Worm (Caenorhabditis elegans) whole organism, L2 larva: ENCODE data around the gene srd-10.

Experiments used
- ZK546.5 ChIP-seq: sonication (generic microtip); optimal IDR thresholded peaks from 2 replicates; lab custom pipeline; 2017; ENCODE audit warnings: missing biosample characterization, missing genetic modification characterization
- alr-1 ChIP-seq: fragments of 150-350 bp; optimal IDR thresholded peaks from 2 replicates; lab custom pipeline; 2014; ENCODE audit warnings: missing biosample characterization, missing genetic modification characterization
- crh-2 ChIP-seq: sonication (generic microtip); optimal IDR thresholded peaks from 2 replicates; lab custom pipeline; 2017; ENCODE audit warnings: missing biosample characterization, missing genetic modification characterization
- fos-1 ChIP-seq: fragments of 150-350 bp; optimal IDR thresholded peaks from 2 replicates; lab custom pipeline; 2014; ENCODE audit warnings: missing biosample characterization, missing genetic modification characterization
- mbf-1 ChIP-seq: sonication (generic microtip); optimal IDR thresholded peaks from 2 replicates; lab custom pipeline; 2017; ENCODE audit warnings: missing biosample characterization, missing genetic modification characterization
- mdl-1 ChIP-seq, 2 experiments: fragments of 150-350 bp in 1 of 2; sonication (generic microtip) in 1 of 2; optimal IDR thresholded peaks; 2 replicates each; lab custom pipeline; 2017; ENCODE audit warnings: missing biosample characterization in 2 of 2, missing genetic modification characterization in 2 of 2
- nhr-11 ChIP-seq: fragments of 150-350 bp; optimal IDR thresholded peaks from 2 replicates; lab custom pipeline; 2014; ENCODE audit warnings: missing biosample characterization, missing genetic modification characterization
- nhr-21 ChIP-seq: fragments of 150-350 bp; optimal IDR thresholded peaks from 2 replicates; lab custom pipeline; 2014; ENCODE audit warnings: missing biosample characterization, missing genetic modification characterization
- nhr-237 ChIP-seq: fragments of 150-350 bp; optimal IDR thresholded peaks from 2 replicates; lab custom pipeline; 2014; ENCODE audit warnings: missing biosample characterization, missing genetic modification characterization
- nhr-25 ChIP-seq: fragments of 150-350 bp; sonication (generic microtip); optimal IDR thresholded peaks from 3 replicates; lab custom pipeline; 2014; ENCODE audit warnings: missing biosample characterization, missing genetic modification characterization
- skn-1 ChIP-seq: sonication (generic microtip); optimal IDR thresholded peaks from 2 replicates; lab custom pipeline; 2017; ENCODE audit warnings: missing biosample characterization, missing genetic modification characterization
- snpc-4 ChIP-seq: fragments of 150-350 bp; optimal IDR thresholded peaks from 2 replicates; lab custom pipeline; 2014; ENCODE audit warnings: missing biosample characterization, missing genetic modification characterization
- ztf-11 ChIP-seq: sonication (generic microtip); optimal IDR thresholded peaks from 2 replicates; lab custom pipeline; 2017; ENCODE audit warnings: missing biosample characterization, missing genetic modification characterization

DNA sequence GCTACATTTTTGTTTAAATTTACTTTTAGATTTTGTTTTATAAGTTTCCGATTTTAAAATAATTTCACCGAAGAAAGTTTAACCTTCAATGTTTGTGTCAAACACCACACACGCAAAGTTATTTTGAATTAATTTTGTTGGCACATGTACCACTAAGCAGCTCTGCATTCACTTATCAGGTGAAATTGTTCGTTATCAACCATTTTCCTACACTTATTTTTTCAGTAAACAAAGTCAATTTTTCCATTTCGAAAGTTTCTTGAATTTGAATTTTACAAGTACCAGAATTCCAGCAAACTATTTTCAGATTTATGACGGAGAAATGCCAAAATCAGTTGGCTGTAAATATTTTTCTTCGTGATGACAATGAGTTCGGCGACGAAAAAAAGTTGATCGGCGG lies 44.4 kb downstream of the srd-10 start, which contains the start of gene C08F11.3:
- TF ChIP-seq ztf-11 (tag; lab: Kevin White, UChicago) (no peak), ZK546.5 (no peak), nhr-21 (tag; lab: Kevin White, UChicago) (no peak), fos-1 (tag; lab: Kevin White, UChicago) (no peak), mbf-1 (no peak), nhr-237 (no peak), crh-2 (tag; lab: Kevin White, UChicago) (no peak), skn-1 (tag; lab: Kevin White, UChicago) (no peak), snpc-4 (tag; lab: Kevin White, UChicago) (no peak), alr-1 (tag; lab: Kevin White, UChicago) (no peak), nhr-25 (tag; lab: Kevin White, UChicago) (no peak), nhr-11 (tag; lab: Kevin White, UChicago) (no peak), mdl-1 (tag; optimal IDR thresholded peaks at IDR 0.05; lab: Kevin White, UChicago) (no peak)
